Fruit fly (Drosophila melanogaster) whole organism, adult: Measurements from ENCODE around the gene CtBP.

ENCODE experiments used
- CG11617 ChIP-seq: fragments of 200-800 bp; sonication (Bioruptor generic); optimal IDR thresholded peaks from 2 replicates; lab custom pipeline; 2017; ENCODE audit warnings: mild to moderate bottlenecking, missing biosample characterization, missing genetic modification reagents, missing genetic modification characterization
- CG12768 ChIP-seq: fragments of 200-800 bp; sonication (Bioruptor generic); optimal IDR thresholded peaks from 2 replicates; lab custom pipeline; 2017; ENCODE audit warnings: missing biosample characterization, missing genetic modification characterization, mild to moderate bottlenecking, moderate library complexity, missing genetic modification reagents
- CG14711 ChIP-seq: fragments of 200-800 bp; sonication (Bioruptor generic); optimal IDR thresholded peaks from 2 replicates; lab custom pipeline; 2018; ENCODE audit warnings: missing biosample characterization, mild to moderate bottlenecking, missing genetic modification characterization, moderate library complexity
- CG33017 ChIP-seq: fragments of 200-800 bp; sonication (Bioruptor generic); optimal IDR thresholded peaks from 2 replicates; lab custom pipeline; 2018; ENCODE audit warnings: missing biosample characterization, mild to moderate bottlenecking, missing genetic modification characterization, moderate library complexity
- CG5204 ChIP-seq: fragments of 200-800 bp; sonication (Bioruptor generic); optimal IDR thresholded peaks from 2 replicates; lab custom pipeline; 2016; ENCODE audit warnings: missing biosample characterization, missing genetic modification characterization
- Mnt ChIP-seq: fragments of 200-800 bp; sonication (Bioruptor generic); optimal IDR thresholded peaks from 2 replicates; lab custom pipeline; 2016; ENCODE audit warnings: missing biosample characterization, mild to moderate bottlenecking, missing genetic modification characterization
- cnc ChIP-seq, 2 experiments: fragments of >200 bp; optimal IDR thresholded peaks; 2 replicates each; lab custom pipeline; 2017
- kay ChIP-seq: fragments of 200-800 bp; sonication (Bioruptor generic); peaks from one replicate; lab custom pipeline; 2016; ENCODE audit warnings: missing biosample characterization, missing genetic modification characterization, borderline replicate concordance
- ovo ChIP-seq: fragments of 200-800 bp; sonication (Bioruptor generic); optimal IDR thresholded peaks from 2 replicates; lab custom pipeline; 2016; ENCODE audit warnings: missing biosample characterization, missing genetic modification characterization
- pad ChIP-seq: fragments of 200-800 bp; sonication (Bioruptor generic); optimal IDR thresholded peaks from 3 replicates; lab custom pipeline; 2017; ENCODE audit warnings: missing biosample characterization, missing genetic modification characterization, mild to moderate bottlenecking, moderate library complexity, missing genetic modification reagents
- tj ChIP-seq: fragments of 200-800 bp; sonication (Bioruptor generic); optimal IDR thresholded peaks from 3 replicates; lab custom pipeline; 2017; ENCODE audit warnings: missing biosample characterization, mild to moderate bottlenecking, missing genetic modification characterization, moderate library complexity

DNA sequence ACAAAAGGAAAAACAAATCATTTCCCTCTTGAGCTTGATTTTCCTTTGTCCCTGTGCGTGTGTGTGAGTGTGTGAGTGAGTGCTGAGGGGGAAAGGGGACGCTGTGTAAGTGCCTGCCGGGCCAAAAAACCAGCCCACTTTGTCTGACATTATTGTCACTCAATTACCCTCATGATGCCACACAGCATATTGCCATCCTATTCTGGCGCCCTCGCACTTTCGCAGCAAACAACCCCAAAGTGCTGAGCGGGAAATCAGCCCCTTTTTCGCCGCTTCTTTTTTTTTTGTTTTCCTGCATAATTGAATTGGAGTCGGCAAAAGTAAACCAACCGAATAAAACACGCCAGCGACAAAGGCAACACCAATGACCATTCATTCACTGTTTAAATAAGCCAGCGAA lies 64.3 kb downstream of the CtBP start:
- TF ChIP-seq kay (GFP tag; lab: Kevin White, UChicago): no peak
- no peak for TF ChIP-seq CG5204 (GFP tag; lab: Kevin White, UChicago)
- no peak for TF ChIP-seq CG33017 (tag; lab: Kevin White, UChicago)
- no peak for TF ChIP-seq CG11617 (GFP tag; lab: Kevin White, UChicago)
- no peak for TF ChIP-seq CG14711 (tag; lab: Kevin White, UChicago)
- TF ChIP-seq pad: no peak
- no peak for TF ChIP-seq tj (GFP tag; lab: Kevin White, UChicago)
- TF ChIP-seq CG12768 (GFP tag; lab: Kevin White, UChicago): no peak
- TF ChIP-seq Mnt: no peak
- no peak for TF ChIP-seq ovo (GFP tag; lab: Kevin White, UChicago)
- TF ChIP-seq cnc (optimal IDR thresholded peaks at IDR 0.05; lab: Kevin White, UChicago): no peak
